Fruit fly (Drosophila melanogaster) whole organism, embryonic: ENCODE results near the gene CG6791.

ENCODE experiments used
- CG10979 ChIP-seq: fragments of 200-800 bp; sonication (Bioruptor generic); optimal IDR thresholded peaks from 2 replicates; lab custom pipeline; 2018; ENCODE audit warnings: missing biosample characterization, mild to moderate bottlenecking, missing genetic modification characterization, moderate library complexity
- CG11093 ChIP-seq: fragments of 200-800 bp; sonication (Bioruptor generic); IDR thresholded peaks from 3 replicates; pipeline ENCODE4 v1.3.6; 2022; ENCODE audit warnings: missing biosample characterization, missing genetic modification characterization
- CG11247 ChIP-seq: fragments of 200-800 bp; sonication (Bioruptor generic); IDR thresholded peaks from 2 replicates; pipeline ENCODE4 v1.3.6; 2022; ENCODE audit warnings: missing biosample characterization, missing genetic modification characterization
- CG15073 ChIP-seq: fragments of 200-800 bp; sonication (Bioruptor generic); optimal IDR thresholded peaks from 2 replicates; lab custom pipeline; 2016; ENCODE audit warnings: missing biosample characterization, missing genetic modification characterization
- CG1832 ChIP-seq: fragments of 200-800 bp; sonication (Bioruptor generic); optimal IDR thresholded peaks from 2 replicates; lab custom pipeline; 2017; ENCODE audit warnings: missing biosample characterization, mild to moderate bottlenecking, missing genetic modification characterization, inconsistent platforms
- CG2202 ChIP-seq: fragments of 200-800 bp; sonication (Bioruptor generic); optimal IDR thresholded peaks from 2 replicates; lab custom pipeline; 2018; ENCODE audit warnings: missing biosample characterization, mild to moderate bottlenecking, missing genetic modification characterization
- CG30403 ChIP-seq: fragments of 200-800 bp; sonication (Bioruptor generic); optimal IDR thresholded peaks from 3 replicates; lab custom pipeline; 2016; ENCODE audit warnings: missing biosample characterization, missing genetic modification characterization
- CG3281 ChIP-seq: fragments of 200-800 bp; sonication (Bioruptor generic); optimal IDR thresholded peaks from 3 replicates; lab custom pipeline; 2017; ENCODE audit warnings: missing biosample characterization, mild to moderate bottlenecking, missing genetic modification characterization
- CG4617 ChIP-seq: fragments of 200-800 bp; sonication (Bioruptor generic); optimal IDR thresholded peaks from 3 replicates; lab custom pipeline; 2016; ENCODE audit warnings: missing biosample characterization, missing genetic modification characterization, borderline replicate concordance
- CG6654 ChIP-seq: fragments of 200-800 bp; sonication (Bioruptor generic); optimal IDR thresholded peaks from 2 replicates; lab custom pipeline; 2017; ENCODE audit warnings: missing biosample characterization, mild to moderate bottlenecking, missing genetic modification characterization
- CG7372 ChIP-seq: fragments of 200-800 bp; sonication (Bioruptor generic); IDR thresholded peaks from 2 replicates; pipeline ENCODE4 v1.3.6; 2022; ENCODE audit warnings: missing biosample characterization, missing genetic modification characterization
- CG7839 ChIP-seq: fragments of 200-800 bp; sonication (Bioruptor generic); optimal IDR thresholded peaks from 3 replicates; lab custom pipeline; 2018; ENCODE audit warnings: missing biosample characterization, mild to moderate bottlenecking, missing genetic modification characterization, moderate library complexity
- CG8089 ChIP-seq: fragments of 200-800 bp; sonication (Bioruptor generic); optimal IDR thresholded peaks from 3 replicates; lab custom pipeline; 2016; ENCODE audit warnings: missing biosample characterization, missing genetic modification characterization
- CG8478 ChIP-seq: fragments of >200 bp; optimal IDR thresholded peaks from 2 replicates; lab custom pipeline; 2018
- CG9437 ChIP-seq: fragments of 200-800 bp; sonication (Bioruptor generic); optimal IDR thresholded peaks from 2 replicates; lab custom pipeline; 2018; ENCODE audit warnings: missing biosample characterization, mild to moderate bottlenecking, missing genetic modification characterization
- CG9797 ChIP-seq: fragments of 200-800 bp; sonication (Bioruptor generic); optimal IDR thresholded peaks from 3 replicates; lab custom pipeline; 2018; ENCODE audit warnings: missing biosample characterization, mild to moderate bottlenecking, missing genetic modification characterization
- E2f2 ChIP-seq: fragments of 200-800 bp; sonication (Bioruptor generic); IDR thresholded peaks from 2 replicates; pipeline ENCODE4 v1.3.6; 2022; ENCODE audit warnings: missing biosample characterization, missing genetic modification characterization
- Fer2 ChIP-seq: fragments of 200-800 bp; sonication (Bioruptor generic); optimal IDR thresholded peaks from 2 replicates; lab custom pipeline; 2018; ENCODE audit warnings: missing biosample characterization, mild to moderate bottlenecking, missing genetic modification characterization, moderate library complexity
- Gsc ChIP-seq: fragments of 200-800 bp; sonication (Bioruptor generic); IDR thresholded peaks from 2 replicates; pipeline ENCODE4 v1.3.6; 2022; ENCODE audit warnings: missing biosample characterization, missing genetic modification characterization
- HLH54F ChIP-seq: fragments of 200-800 bp; sonication (Bioruptor generic); optimal IDR thresholded peaks from 3 replicates; lab custom pipeline; 2016; ENCODE audit warnings: missing biosample characterization, missing genetic modification characterization
- Lim3 ChIP-seq: fragments of 200-800 bp; sonication (Bioruptor generic); IDR thresholded peaks from 2 replicates; pipeline ENCODE4 v1.3.6; 2022; ENCODE audit warnings: missing biosample characterization, missing genetic modification characterization
- Mes4 ChIP-seq: fragments of 200-800 bp; sonication (Bioruptor generic); optimal IDR thresholded peaks from 2 replicates; lab custom pipeline; 2016; ENCODE audit warnings: missing biosample characterization, missing genetic modification characterization
- Opbp ChIP-seq: fragments of 200-800 bp; sonication (Bioruptor generic); IDR thresholded peaks from 3 replicates; pipeline ENCODE4 v1.3.6; 2022; ENCODE audit warnings: missing biosample characterization, missing genetic modification characterization; ENCODE audit not compliant: partially characterized antibody
- PHDP ChIP-seq: fragments of 200-800 bp; sonication (Bioruptor generic); optimal IDR thresholded peaks from 3 replicates; lab custom pipeline; 2018; ENCODE audit warnings: missing biosample characterization, mild to moderate bottlenecking, missing genetic modification characterization, moderate library complexity
- Pdp1 ChIP-seq, 2 experiments: fragments of 200-800 bp; sonication (Bioruptor generic); optimal IDR thresholded peaks; 3 replicates each; lab custom pipeline; 2016; ENCODE audit warnings: missing biosample characterization in 2 of 2, missing genetic modification characterization in 2 of 2, mild to moderate bottlenecking in 1 of 2, moderate library complexity in 1 of 2
- Ravus ChIP-seq: fragments of 200-800 bp; sonication (Bioruptor generic); IDR thresholded peaks from 2 replicates; pipeline ENCODE4 v1.3.6; 2022; ENCODE audit warnings: missing biosample characterization, missing genetic modification characterization
- Scr ChIP-seq: fragments of 200-800 bp; sonication (Bioruptor generic); IDR thresholded peaks from 2 replicates; pipeline ENCODE4 v1.3.6; 2022; ENCODE audit warnings: missing biosample characterization, missing genetic modification characterization; ENCODE audit not compliant: partially characterized antibody
- abd-A ChIP-seq: fragments of 200-800 bp; sonication (Bioruptor generic); optimal IDR thresholded peaks from 3 replicates; lab custom pipeline; 2019; ENCODE audit warnings: missing biosample characterization, mild to moderate bottlenecking, missing genetic modification characterization, moderate library complexity
- bowl ChIP-seq: fragments of 200-800 bp; sonication (Bioruptor generic); IDR thresholded peaks from 2 replicates; pipeline ENCODE4 v1.3.6; 2022; ENCODE audit warnings: missing biosample characterization, missing genetic modification characterization
- dm ChIP-seq: fragments of 200-800 bp; sonication (Bioruptor generic); optimal IDR thresholded peaks from 3 replicates; lab custom pipeline; 2016; ENCODE audit warnings: missing biosample characterization, missing genetic modification characterization
- exex ChIP-seq: fragments of 200-800 bp; sonication (Bioruptor generic); optimal IDR thresholded peaks from 4 replicates; lab custom pipeline; 2018; ENCODE audit warnings: missing biosample characterization, mild to moderate bottlenecking, missing genetic modification characterization, moderate library complexity
- fu2 ChIP-seq: fragments of 200-800 bp; sonication (Bioruptor generic); optimal IDR thresholded peaks from 2 replicates; lab custom pipeline; 2016; ENCODE audit warnings: missing biosample characterization, missing genetic modification characterization
- gcm2 ChIP-seq: fragments of 200-800 bp; sonication (Bioruptor generic); optimal IDR thresholded peaks from 2 replicates; lab custom pipeline; 2016; ENCODE audit warnings: missing biosample characterization, missing genetic modification characterization
- hbn ChIP-seq: fragments of 200-800 bp; sonication (Bioruptor generic); IDR thresholded peaks from 2 replicates; pipeline ENCODE4 v1.3.6; 2022; ENCODE audit warnings: missing biosample characterization, missing genetic modification characterization; ENCODE audit not compliant: partially characterized antibody
- jing ChIP-seq: fragments of 200-800 bp; sonication (Bioruptor generic); optimal IDR thresholded peaks from 2 replicates; lab custom pipeline; 2018; ENCODE audit warnings: missing biosample characterization, mild to moderate bottlenecking, missing genetic modification characterization
- kah ChIP-seq: fragments of 200-800 bp; sonication (Bioruptor generic); optimal IDR thresholded peaks from 2 replicates; lab custom pipeline; 2018; ENCODE audit warnings: missing biosample characterization, mild to moderate bottlenecking, missing genetic modification characterization
- lov ChIP-seq, 2 experiments: fragments of 200-800 bp in 1 of 2; fragments of >200 bp in 1 of 2; sonication (Bioruptor generic) in 1 of 2; IDR thresholded peaks in 1 of 2; optimal IDR thresholded peaks in 1 of 2; 2 replicates in 1 of 2; 3 replicates in 1 of 2; pipeline versions ENCODE4 v1.3.6 to Lab custom; 2017 to 2022; ENCODE audit warnings: missing biosample characterization in 1 of 2, missing genetic modification characterization in 1 of 2
- pb ChIP-seq: fragments of 200-800 bp; sonication (Bioruptor generic); optimal IDR thresholded peaks from 3 replicates; lab custom pipeline; 2016; ENCODE audit warnings: missing biosample characterization, missing genetic modification characterization
- peb ChIP-seq: fragments of 200-800 bp; sonication (Bioruptor generic); IDR thresholded peaks from 2 replicates; pipeline ENCODE4 v1.3.6; 2022; ENCODE audit warnings: missing biosample characterization, missing genetic modification characterization
- pfk ChIP-seq: fragments of 200-800 bp; sonication (Bioruptor generic); optimal IDR thresholded peaks from 2 replicates; lab custom pipeline; 2018; ENCODE audit warnings: missing biosample characterization, mild to moderate bottlenecking, missing genetic modification characterization, moderate library complexity
- pum ChIP-seq: fragments of 200-800 bp; sonication (Bioruptor generic); optimal IDR thresholded peaks from 2 replicates; lab custom pipeline; 2016; ENCODE audit warnings: missing biosample characterization, missing genetic modification characterization
- ro ChIP-seq: fragments of 200-800 bp; sonication (Bioruptor generic); IDR thresholded peaks from 2 replicates; pipeline ENCODE4 v1.3.6; 2022; ENCODE audit warnings: missing biosample characterization, missing genetic modification characterization
- sc ChIP-seq, 3 experiments: fragments of >200 bp in 2 of 3; fragments of 200-800 bp in 1 of 3; sonication (Bioruptor generic) in 1 of 3; optimal IDR thresholded peaks; 2 replicates in 2 of 3; 3 replicates in 1 of 3; lab custom pipeline; 2017; ENCODE audit warnings: mild to moderate bottlenecking in 1 of 3, missing biosample characterization in 1 of 3, missing genetic modification characterization in 1 of 3, missing genetic modification reagents in 1 of 3
- sens-2 ChIP-seq: fragments of 200-800 bp; sonication (Bioruptor generic); IDR thresholded peaks from 2 replicates; pipeline ENCODE4 v1.3.6; 2022; ENCODE audit warnings: missing biosample characterization, missing genetic modification characterization
- tll ChIP-seq, 2 experiments: fragments of 200-800 bp in 1 of 2; fragments of >200 bp in 1 of 2; sonication (Bioruptor generic) in 1 of 2; optimal IDR thresholded peaks; 2 replicates each; lab custom pipeline; 2017 to 2019; ENCODE audit warnings: missing biosample characterization in 2 of 2, missing genetic modification characterization in 2 of 2, mild to moderate bottlenecking in 1 of 2, moderate library complexity in 1 of 2
- twi ChIP-seq: fragments of 200-800 bp; optimal IDR thresholded peaks from 2 replicates; lab custom pipeline; 2019; ENCODE audit warnings: missing biosample characterization, mild to moderate bottlenecking, missing genetic modification characterization, moderate library complexity
- unc-4 ChIP-seq: fragments of 200-800 bp; sonication (Bioruptor generic); IDR thresholded peaks from 2 replicates; pipeline ENCODE4 v1.3.6; 2022; ENCODE audit warnings: missing biosample characterization, missing genetic modification characterization; ENCODE audit not compliant: partially characterized antibody
- wek ChIP-seq: fragments of 200-800 bp; sonication (Bioruptor generic); optimal IDR thresholded peaks from 3 replicates; lab custom pipeline; 2018; ENCODE audit warnings: missing biosample characterization, mild to moderate bottlenecking, missing genetic modification characterization, moderate library complexity
- zen2 ChIP-seq: fragments of 200-800 bp; sonication (Bioruptor generic); IDR thresholded peaks from 3 replicates; pipeline ENCODE4 v1.3.6; 2022; ENCODE audit warnings: missing biosample characterization, missing genetic modification characterization; ENCODE audit not compliant: partially characterized antibody
- zfh1 ChIP-seq: fragments of 200-800 bp; sonication (Bioruptor generic); IDR thresholded peaks from 3 replicates; pipeline ENCODE4 v1.3.6; 2022; ENCODE audit warnings: missing biosample characterization, missing genetic modification characterization

CG6791 gene

dm6 chr3R:11617363-11617762 lies 27.4 kb upstream of the CG6791 start (continued):
- TF ChIP-seq CG8089 (GFP tag; lab: Kevin White, UChicago) (peak; percentile 5), CG10979 (tag; lab: Kevin White, UChicago) (peak; percentile 81), gcm2 (GFP tag; lab: Kevin White, UChicago) (no peak), CG3281 (GFP tag; lab: Kevin White, UChicago) (no peak), CG11093 (GFP tag; lab: Robert Waterston, UW) (no peak), zen2 (no peak), lov (optimal IDR thresholded peaks at IDR 0.05; lab: Kevin White, UChicago) (no peak), lov (GFP tag; IDR thresholded peaks at IDR 0.05; lab: Robert Waterston, UW) (no peak), pb (no peak), twi (tag; lab: Kevin White, UChicago) (peak; percentile 24), HLH54F (GFP tag; lab: Kevin White, UChicago) (no peak), peb (no peak), pfk (GFP tag; lab: Kevin White, UChicago) (no peak), Pdp1 (GFP tag; optimal IDR thresholded peaks at IDR 0.05; lab: Kevin White, UChicago) (peak in 1 of 2 experiments; percentile 12), CG9797 (GFP tag; lab: Kevin White, UChicago) (no peak), fu2 (GFP tag; lab: Kevin White, UChicago) (no peak), dm (no peak), CG8478 (lab: Kevin White, UChicago) (no peak), PHDP (peak; percentile 25), jing (GFP tag; lab: Kevin White, UChicago) (no peak), unc-4 (GFP tag; lab: Robert Waterston, UW) (no peak), CG4617 (GFP tag; lab: Kevin White, UChicago) (no peak), hbn (GFP tag; lab: Robert Waterston, UW) (no peak), zfh1 (GFP tag; lab: Robert Waterston, UW) (peak; percentile 60; the same call in 1 of the 3 replicates), CG30403 (GFP tag; lab: Kevin White, UChicago) (peak; percentile 45), CG1832 (GFP tag; lab: Kevin White, UChicago) (no peak), bowl (GFP tag; lab: Robert Waterston, UW) (no peak), Gsc (GFP tag; lab: Robert Waterston, UW) (no peak), Ravus (GFP tag; lab: Robert Waterston, UW) (no peak), CG11247 (GFP tag; lab: Robert Waterston, UW) (no peak), abd-A (tag; lab: Kevin White, UChicago) (no peak), sc (optimal IDR thresholded peaks at IDR 0.05; lab: Kevin White, UChicago) (no peak), sc (GFP tag; optimal IDR thresholded peaks at IDR 0.05; lab: Kevin White, UChicago) (no peak), wek (no peak), CG7372 (GFP tag; lab: Robert Waterston, UW) (no peak), ro (GFP tag; lab: Robert Waterston, UW) (no peak), sens-2 (GFP tag; lab: Robert Waterston, UW) (no peak), tll (GFP tag; optimal IDR thresholded peaks at IDR 0.05; lab: Kevin White, UChicago) (no peak), CG9437 (peak; percentile 25), CG6654 (no peak), CG2202 (tag; lab: Kevin White, UChicago) (peak; percentile 64), Opbp (GFP tag; lab: Robert Waterston, UW) (no peak), CG7839 (tag; lab: Kevin White, UChicago) (peak; percentile 55), pum (GFP tag; lab: Kevin White, UChicago) (peak; percentile 2), CG15073 (GFP tag; lab: Kevin White, UChicago) (no peak), kah (GFP tag; lab: Kevin White, UChicago) (no peak), Scr (GFP tag; lab: Robert Waterston, UW) (no peak), exex (no peak), E2f2 (GFP tag; lab: Robert Waterston, UW) (no peak; the same call in 1 of the 2 replicates), Mes4 (GFP tag; lab: Kevin White, UChicago) (peak; percentile 4), Fer2 (tag; lab: Kevin White, UChicago) (no peak), Lim3 (GFP tag; lab: Robert Waterston, UW) (no peak)
